Fruit fly (Drosophila melanogaster) whole organism, prepupa: ENCODE measurements around the gene emc.

Experiments
- Blimp-1 ChIP-seq: fragments of 200-800 bp; sonication (Bioruptor generic); optimal IDR thresholded peaks from 3 replicates; lab custom pipeline; 2017; ENCODE audit warnings: missing biosample characterization, missing genetic modification characterization, mild to moderate bottlenecking, moderate library complexity, missing genetic modification reagents
- CG10631 ChIP-seq: fragments of 200-800 bp; sonication (Bioruptor generic); optimal IDR thresholded peaks from 2 replicates; lab custom pipeline; 2016; ENCODE audit warnings: missing biosample characterization, missing genetic modification characterization
- CG10669 ChIP-seq: fragments of 200-800 bp; sonication (Bioruptor generic); optimal IDR thresholded peaks from 3 replicates; lab custom pipeline; 2018; ENCODE audit warnings: missing biosample characterization, mild to moderate bottlenecking, missing genetic modification characterization, moderate library complexity
- CG11762 ChIP-seq: fragments of 200-800 bp; sonication (Bioruptor generic); optimal IDR thresholded peaks from 3 replicates; lab custom pipeline; 2016; ENCODE audit warnings: missing biosample characterization, missing genetic modification characterization; ENCODE audit not compliant: insufficient read depth
- CG11902 ChIP-seq: fragments of 200-800 bp; sonication (Bioruptor generic); optimal IDR thresholded peaks from 3 replicates; lab custom pipeline; 2016; ENCODE audit warnings: missing biosample characterization, missing genetic modification characterization
- CG15336 ChIP-seq: fragments of 200-800 bp; sonication (Bioruptor generic); IDR thresholded peaks from 2 replicates; pipeline ENCODE4 v1.3.6; 2022; ENCODE audit warnings: missing biosample characterization, missing genetic modification characterization
- CG1621 ChIP-seq: fragments of 200-800 bp; sonication (Bioruptor generic); optimal IDR thresholded peaks from 3 replicates; lab custom pipeline; 2018; ENCODE audit warnings: missing biosample characterization, mild to moderate bottlenecking, missing genetic modification characterization
- CG16779 ChIP-seq: fragments of 200-800 bp; sonication (Bioruptor generic); optimal IDR thresholded peaks from 3 replicates; lab custom pipeline; 2017; ENCODE audit warnings: missing biosample characterization, mild to moderate bottlenecking, missing genetic modification characterization
- CG3032 ChIP-seq: fragments of 200-800 bp; optimal IDR thresholded peaks from 2 replicates; lab custom pipeline; 2019; ENCODE audit warnings: missing biosample characterization, mild to moderate bottlenecking, missing genetic modification characterization, moderate library complexity
- CG31627 ChIP-seq: fragments of 200-800 bp; sonication (Bioruptor generic); optimal IDR thresholded peaks from 3 replicates; lab custom pipeline; 2016; ENCODE audit warnings: missing biosample characterization, missing genetic modification characterization
- CG32006 ChIP-seq: fragments of 200-800 bp; sonication (Bioruptor generic); optimal IDR thresholded peaks from 3 replicates; lab custom pipeline; 2017; ENCODE audit warnings: missing biosample characterization, mild to moderate bottlenecking, missing genetic modification characterization
- CG34406 ChIP-seq: fragments of 200-800 bp; sonication (Bioruptor generic); optimal IDR thresholded peaks from 3 replicates; lab custom pipeline; 2016; ENCODE audit warnings: missing biosample characterization, missing genetic modification characterization
- CG3919 ChIP-seq: fragments of 200-800 bp; sonication (Bioruptor generic); optimal IDR thresholded peaks from 3 replicates; lab custom pipeline; 2016; ENCODE audit warnings: missing biosample characterization, missing genetic modification characterization
- CG6163 ChIP-seq: fragments of 200-800 bp; sonication (Bioruptor generic); IDR thresholded peaks from 3 replicates; pipeline ENCODE4 v1.3.6; 2022; ENCODE audit warnings: missing biosample characterization, missing genetic modification characterization
- CG6276 ChIP-seq: fragments of 200-800 bp; sonication (Bioruptor generic); optimal IDR thresholded peaks from 2 replicates; lab custom pipeline; 2017; ENCODE audit warnings: missing biosample characterization, mild to moderate bottlenecking, missing genetic modification characterization
- CG6792 ChIP-seq: fragments of 200-800 bp; sonication (Bioruptor generic); optimal IDR thresholded peaks from 3 replicates; lab custom pipeline; 2016; ENCODE audit warnings: missing biosample characterization, missing genetic modification characterization
- CG6854 ChIP-seq: fragments of 200-800 bp; sonication (Bioruptor generic); optimal IDR thresholded peaks from 2 replicates; lab custom pipeline; 2017; ENCODE audit warnings: missing biosample characterization, mild to moderate bottlenecking, missing genetic modification characterization
- CG8119 ChIP-seq: fragments of 200-800 bp; sonication (Bioruptor generic); IDR thresholded peaks from 3 replicates; pipeline ENCODE4 v1.3.6; 2022; ENCODE audit warnings: missing biosample characterization, missing genetic modification characterization
- CG8319 ChIP-seq: fragments of 200-800 bp; sonication (Bioruptor generic); optimal IDR thresholded peaks from 3 replicates; lab custom pipeline; 2016; ENCODE audit warnings: missing biosample characterization, missing genetic modification characterization
- CG8632 ChIP-seq: fragments of 200-800 bp; sonication (Bioruptor generic); optimal IDR thresholded peaks from 3 replicates; lab custom pipeline; 2016; ENCODE audit warnings: missing biosample characterization, missing genetic modification characterization
- Eip75B ChIP-seq: fragments of 200-800 bp; sonication (Bioruptor generic); optimal IDR thresholded peaks from 3 replicates; lab custom pipeline; 2016; ENCODE audit warnings: missing biosample characterization, missing genetic modification characterization
- Eip78C ChIP-seq: fragments of 200-800 bp; sonication (Bioruptor generic); peaks from one replicate; lab custom pipeline; 2016; ENCODE audit warnings: missing biosample characterization, missing genetic modification characterization
- Eip93F ChIP-seq: fragments of 200-800 bp; sonication (Bioruptor generic); optimal IDR thresholded peaks from 2 replicates; lab custom pipeline; 2016; ENCODE audit warnings: missing biosample characterization, mild to moderate bottlenecking, missing genetic modification characterization
- Ets21C ChIP-seq: fragments of 200-800 bp; sonication (Bioruptor generic); optimal IDR thresholded peaks from 3 replicates; lab custom pipeline; 2016; ENCODE audit warnings: missing biosample characterization, missing genetic modification characterization
- Ets96B ChIP-seq: fragments of 200-800 bp; optimal IDR thresholded peaks from 2 replicates; lab custom pipeline; 2019; ENCODE audit warnings: missing biosample characterization, mild to moderate bottlenecking, missing genetic modification characterization, moderate library complexity
- Hr39 ChIP-seq: fragments of 200-800 bp; sonication (Bioruptor generic); optimal IDR thresholded peaks from 2 replicates; lab custom pipeline; 2016; ENCODE audit warnings: missing biosample characterization, missing genetic modification characterization
- Hr4 ChIP-seq: fragments of 200-800 bp; sonication (Bioruptor generic); optimal IDR thresholded peaks from 3 replicates; lab custom pipeline; 2016; ENCODE audit warnings: missing biosample characterization, missing genetic modification characterization
- Lpt ChIP-seq: fragments of 200-800 bp; sonication (Bioruptor generic); optimal IDR thresholded peaks from 3 replicates; lab custom pipeline; 2016; ENCODE audit warnings: missing biosample characterization, missing genetic modification characterization
- Met ChIP-seq: fragments of 200-800 bp; sonication (Bioruptor generic); optimal IDR thresholded peaks from 3 replicates; lab custom pipeline; 2016; ENCODE audit warnings: missing biosample characterization, missing genetic modification characterization
- OdsH ChIP-seq: fragments of 200-800 bp; sonication (Bioruptor generic); optimal IDR thresholded peaks from 3 replicates; lab custom pipeline; 2016; ENCODE audit warnings: missing biosample characterization, missing genetic modification characterization
- Smox ChIP-seq: fragments of 200-800 bp; sonication (Bioruptor generic); optimal IDR thresholded peaks from 3 replicates; lab custom pipeline; 2016; ENCODE audit warnings: missing biosample characterization, missing genetic modification characterization
- Sox102F ChIP-seq: fragments of 200-800 bp; sonication (Bioruptor generic); optimal IDR thresholded peaks from 2 replicates; lab custom pipeline; 2016; ENCODE audit warnings: missing biosample characterization, mild to moderate bottlenecking, missing genetic modification characterization
- Sox14 ChIP-seq: fragments of 200-800 bp; sonication (Bioruptor generic); optimal IDR thresholded peaks from 3 replicates; lab custom pipeline; 2016; ENCODE audit warnings: missing biosample characterization, missing genetic modification characterization
- Sox15 ChIP-seq: fragments of 200-800 bp; sonication (Bioruptor generic); optimal IDR thresholded peaks from 3 replicates; lab custom pipeline; 2016; ENCODE audit warnings: missing biosample characterization, missing genetic modification characterization
- acj6 ChIP-seq: fragments of 200-800 bp; sonication (Bioruptor generic); optimal IDR thresholded peaks from 3 replicates; lab custom pipeline; 2016; ENCODE audit warnings: missing biosample characterization, missing genetic modification characterization
- cyc ChIP-seq: fragments of 200-800 bp; sonication (Bioruptor generic); optimal IDR thresholded peaks from 3 replicates; lab custom pipeline; 2016; ENCODE audit warnings: missing biosample characterization, missing genetic modification characterization
- eg ChIP-seq: fragments of 200-800 bp; sonication (Bioruptor generic); IDR thresholded peaks from 3 replicates; pipeline ENCODE4 v1.3.6; 2022; ENCODE audit warnings: missing biosample characterization, missing genetic modification characterization
- esn ChIP-seq: fragments of 200-800 bp; sonication (Bioruptor generic); optimal IDR thresholded peaks from 2 replicates; lab custom pipeline; 2016; ENCODE audit warnings: missing biosample characterization, mild to moderate bottlenecking, missing genetic modification characterization, moderate library complexity
- fd59A ChIP-seq: fragments of 200-800 bp; sonication (Bioruptor generic); optimal IDR thresholded peaks from 2 replicates; lab custom pipeline; 2017; ENCODE audit warnings: missing biosample characterization, mild to moderate bottlenecking, missing genetic modification characterization, missing genetic modification reagents
- fd85E ChIP-seq: fragments of 200-800 bp; sonication (Bioruptor generic); optimal IDR thresholded peaks from 3 replicates; lab custom pipeline; 2016; ENCODE audit warnings: missing biosample characterization, missing genetic modification characterization
- fkh ChIP-seq: fragments of 200-800 bp; sonication (Bioruptor generic); optimal IDR thresholded peaks from 3 replicates; lab custom pipeline; 2017; ENCODE audit warnings: missing biosample characterization, mild to moderate bottlenecking, missing genetic modification characterization, moderate library complexity
- lz ChIP-seq: fragments of 200-800 bp; sonication (Bioruptor generic); optimal IDR thresholded peaks from 3 replicates; lab custom pipeline; 2016; ENCODE audit warnings: missing biosample characterization, missing genetic modification characterization
- net ChIP-seq: fragments of 200-800 bp; sonication (Bioruptor generic); optimal IDR thresholded peaks from 3 replicates; lab custom pipeline; 2016; ENCODE audit warnings: missing biosample characterization, missing genetic modification characterization
- pdm3 ChIP-seq: fragments of 200-800 bp; sonication (Bioruptor generic); optimal IDR thresholded peaks from 3 replicates; lab custom pipeline; 2016; ENCODE audit warnings: missing biosample characterization, missing genetic modification characterization
- spab ChIP-seq: fragments of 200-800 bp; sonication (Bioruptor generic); optimal IDR thresholded peaks from 2 replicates; lab custom pipeline; 2017; ENCODE audit warnings: missing biosample characterization, mild to moderate bottlenecking, missing genetic modification characterization, missing genetic modification reagents
- ss ChIP-seq, 2 experiments: fragments of 200-800 bp; sonication (Bioruptor generic); optimal IDR thresholded peaks; 2 replicates in 1 of 2; 3 replicates in 1 of 2; lab custom pipeline; 2017 to 2018; ENCODE audit warnings: mild to moderate bottlenecking in 2 of 2, missing biosample characterization in 2 of 2, missing genetic modification characterization in 2 of 2, moderate library complexity in 1 of 2
- svp ChIP-seq: fragments of 200-800 bp; sonication (Bioruptor generic); peaks from one replicate; lab custom pipeline; 2016; ENCODE audit warnings: missing biosample characterization, missing genetic modification characterization
- topi ChIP-seq: fragments of 200-800 bp; sonication (Bioruptor generic); optimal IDR thresholded peaks from 3 replicates; lab custom pipeline; 2016; ENCODE audit warnings: missing biosample characterization, missing genetic modification characterization
- vri ChIP-seq: fragments of 200-800 bp; sonication (Bioruptor generic); optimal IDR thresholded peaks from 3 replicates; lab custom pipeline; 2016; ENCODE audit warnings: missing biosample characterization, mild to moderate bottlenecking, missing genetic modification characterization

Gene emc

dm6 chr3L:728579-728978 lies 20.6 kb upstream of the emc start (continued):
- peak; percentile 50 for TF ChIP-seq CG31627 (GFP tag; lab: Kevin White, UChicago)
- TF ChIP-seq Blimp-1 (GFP tag; lab: Kevin White, UChicago) = peak; percentile 2
- TF ChIP-seq Ets96B (tag; lab: Kevin White, UChicago) = no peak

dm6 chr3L:729345-729744 lies 19.9 kb upstream of the emc start:
- TF ChIP-seq CG6276 (no peak), CG6163 (no peak), pdm3 (GFP tag; lab: Kevin White, UChicago) (peak; percentile 14), CG8632 (no peak), CG11762 (no peak), fd59A (GFP tag; lab: Kevin White, UChicago) (no peak), Met (peak; percentile 77), topi (GFP tag; lab: Kevin White, UChicago) (peak; percentile 49), CG6792 (GFP tag; lab: Kevin White, UChicago) (peak; percentile 32), Hr39 (GFP tag; lab: Kevin White, UChicago) (peak; percentile 53), Sox14 (GFP tag; lab: Kevin White, UChicago) (peak; percentile 17), fd85E (no peak), vri (peak; percentile 11), Sox102F (GFP tag; lab: Kevin White, UChicago) (peak; percentile 62), lz (peak; percentile 55), Eip75B (GFP tag; lab: Kevin White, UChicago) (peak; percentile 51), Eip78C (GFP tag; lab: Kevin White, UChicago) (peak; percentile 75), Hr4 (GFP tag; lab: Kevin White, UChicago) (no peak), CG10669 (GFP tag; lab: Kevin White, UChicago) (no peak), CG16779 (tag; lab: Kevin White, UChicago) (no peak), ss (GFP tag; optimal IDR thresholded peaks at IDR 0.05; lab: Kevin White, UChicago) (no peak), Smox (peak; percentile 56), Ets96B (tag; lab: Kevin White, UChicago) (no peak), Lpt (GFP tag; lab: Kevin White, UChicago) (no peak), CG8119 (GFP tag; lab: Robert Waterston, UW) (no peak), CG31627 (GFP tag; lab: Kevin White, UChicago) (peak; percentile 51), CG32006 (no peak), esn (peak; percentile 74), Ets21C (peak; percentile 39), CG3919 (GFP tag; lab: Kevin White, UChicago) (peak; percentile 57), CG11902 (GFP tag; lab: Kevin White, UChicago) (peak; percentile 15), eg (GFP tag; lab: Robert Waterston, UW) (no peak), net (GFP tag; lab: Kevin White, UChicago) (no peak), svp (GFP tag; lab: Kevin White, UChicago) (peak; percentile 86), CG10631 (peak; percentile 12), CG34406 (peak; percentile 13), cyc (GFP tag; lab: Kevin White, UChicago) (peak; percentile 58), CG3032 (tag; lab: Kevin White, UChicago) (no peak), fkh (GFP tag; lab: Kevin White, UChicago) (no peak), Sox15 (GFP tag; lab: Kevin White, UChicago) (no peak), CG6854 (GFP tag; lab: Kevin White, UChicago) (peak; percentile 52), Blimp-1 (GFP tag; lab: Kevin White, UChicago) (no peak), CG8319 (GFP tag; lab: Kevin White, UChicago) (no peak), OdsH (GFP tag; lab: Kevin White, UChicago) (peak; percentile 19), Eip93F (GFP tag; lab: Kevin White, UChicago) (peak; percentile 66), CG15336 (GFP tag; lab: Robert Waterston, UW) (no peak), spab (GFP tag; lab: Kevin White, UChicago) (peak; percentile 6), acj6 (GFP tag; lab: Kevin White, UChicago) (peak; percentile 16), CG1621 (no peak)
